Fruit fly (Drosophila melanogaster) S2 (cell line): ENCODE data around the gene sls.

Experiments used
- CG8478 ChIP-seq: fragments of >200 bp; optimal IDR thresholded peaks from 2 replicates; lab custom pipeline; 2018
- CTCF ChIP-seq, 2 experiments: fragments of >200 bp; optimal IDR thresholded peaks; 2 replicates each; lab custom pipeline; 2018

DNA sequence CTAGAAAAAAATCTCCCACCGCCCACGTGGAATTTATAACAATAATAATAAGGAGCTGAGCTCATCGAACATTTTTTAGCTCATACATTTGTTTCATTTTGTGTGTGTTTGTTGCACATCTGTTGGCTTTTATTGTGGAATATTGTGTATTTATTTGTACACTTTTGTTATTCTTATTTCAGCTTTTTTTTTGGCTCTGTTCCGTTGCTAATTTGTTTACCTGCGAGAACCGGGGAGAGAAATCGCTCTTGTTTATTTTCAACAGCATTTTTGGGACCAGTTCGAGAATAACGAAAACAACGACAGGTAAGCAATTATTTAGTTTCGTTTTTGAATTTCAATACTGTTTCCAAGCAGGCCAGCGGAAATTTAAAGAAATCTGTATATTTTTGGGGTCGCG lies 32.4 kb upstream of the sls start:
- TF ChIP-seq CG8478 (lab: Kevin White, UChicago) = no peak
- TF ChIP-seq CTCF (optimal IDR thresholded peaks at IDR 0.05; lab: Kevin White, UChicago) = no peak
